Worm (Caenorhabditis elegans): ENCODE data around the gene nlp-45.

DNA sequence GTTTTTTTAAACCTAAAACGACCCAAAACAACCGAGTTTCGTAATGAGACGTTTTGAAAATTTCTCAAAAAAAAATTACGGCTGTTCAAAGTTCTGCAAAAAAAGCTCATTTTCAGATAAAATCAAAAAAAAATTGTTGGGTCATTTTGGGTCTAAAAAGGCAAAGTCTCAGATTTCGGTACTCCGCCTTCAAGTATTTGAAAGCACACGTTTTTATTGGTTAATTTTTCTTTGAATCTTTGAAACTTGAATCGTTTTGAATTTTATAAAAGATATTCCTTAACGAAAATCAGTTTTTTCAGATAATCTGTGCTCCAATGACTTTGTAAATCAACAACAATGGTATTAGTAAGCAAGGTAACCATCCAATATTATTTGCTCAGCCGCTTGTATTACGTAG lies 35.3 kb downstream of the nlp-45 start, which contains the start of gene hum-6:
- TF ChIP-seq lsy-2 (tag; optimal IDR thresholded peaks at IDR 0.05) (no peak), nhr-76 (tag; optimal IDR thresholded peaks at IDR 0.05) (no peak), snpc-4 (tag; optimal IDR thresholded peaks at IDR 0.05) (no peak), ceh-43 (GFP tag; optimal IDR thresholded peaks at IDR 0.05) (no peak), ceh-83 (GFP tag; optimal IDR thresholded peaks at IDR 0.05) (no peak), unc-39 (tag; optimal IDR thresholded peaks at IDR 0.05) (no peak), ces-1 (GFP tag; optimal IDR thresholded peaks at IDR 0.05) (no peak), flh-1 (GFP tag; optimal IDR thresholded peaks at IDR 0.05) (no peak), nhr-2 (tag; optimal IDR thresholded peaks at IDR 0.05) (no peak), nhr-12 (tag; optimal IDR thresholded peaks at IDR 0.05) (no peak)

Measured in whole organism, mixed stage, embryonic.